Worm (Caenorhabditis elegans) whole organism, L4 larva: ENCODE results near the gene cest-33.

Source experiments
- D1046.2 ChIP-seq: fragments of 200-800 bp; sonication (Bioruptor generic); IDR thresholded peaks from 2 replicates; pipeline ENCODE4 v1.3.6; 2022; ENCODE audit warnings: missing genetic modification characterization, missing compliant biosample characterization
- F49E8.2 ChIP-seq: sonication (generic microtip); optimal IDR thresholded peaks from 2 replicates; lab custom pipeline; 2016; ENCODE audit warnings: missing compliant biosample characterization, mild to moderate bottlenecking, missing genetic modification characterization, borderline replicate concordance
- T20F7.1 ChIP-seq: fragments of 200-800 bp; sonication (Bioruptor generic); optimal IDR thresholded peaks from 2 replicates; lab custom pipeline; 2018; ENCODE audit warnings: mild to moderate bottlenecking, missing genetic modification characterization, missing compliant biosample characterization
- Y48G9A.11 ChIP-seq: fragments of 200-800 bp; sonication (Bioruptor generic); IDR thresholded peaks from 2 replicates; pipeline ENCODE4 v1.3.6; 2022; ENCODE audit warnings: missing genetic modification reagents, missing genetic modification characterization, missing compliant biosample characterization
- ZK337.2 ChIP-seq: fragments of 200-800 bp; sonication (Bioruptor generic); IDR thresholded peaks from 2 replicates; pipeline ENCODE4 v1.3.6; 2022; ENCODE audit warnings: missing genetic modification reagents, missing genetic modification characterization, missing compliant biosample characterization
- ceh-20 ChIP-seq: fragments of 200-800 bp; sonication (Bioruptor generic); IDR thresholded peaks from 2 replicates; pipeline ENCODE4 v1.3.6; 2022; ENCODE audit warnings: missing genetic modification reagents, missing genetic modification characterization, missing compliant biosample characterization
- ceh-32 ChIP-seq: sonication (generic microtip); optimal IDR thresholded peaks from 2 replicates; lab custom pipeline; 2016; ENCODE audit warnings: mild to moderate bottlenecking, missing genetic modification characterization, missing compliant biosample characterization; ENCODE audit not compliant: poor library complexity
- ces-1 ChIP-seq: fragments of 150-350 bp; sonication (generic microtip); optimal IDR thresholded peaks from 4 replicates; lab custom pipeline; 2014; ENCODE audit warnings: missing biosample characterization, missing genetic modification reagents, missing genetic modification characterization
- daf-16 ChIP-seq, 3 experiments: sonication (generic microtip); optimal IDR thresholded peaks; 2 replicates each; lab custom pipeline; 2016 to 2017; ENCODE audit warnings: missing genetic modification characterization in 3 of 3, missing genetic modification reagents in 3 of 3, mild to moderate bottlenecking in 2 of 3, missing compliant biosample characterization in 2 of 3, missing biosample characterization in 1 of 3, moderate library complexity in 1 of 3
- dmd-8 ChIP-seq: fragments of 200-800 bp; sonication (Bioruptor generic); IDR thresholded peaks from 2 replicates; pipeline ENCODE4 v1.3.6; 2022; ENCODE audit warnings: missing genetic modification characterization, missing compliant biosample characterization
- dpl-1 ChIP-seq: fragments of 150-350 bp; optimal IDR thresholded peaks from 2 replicates; lab custom pipeline; 2014; ENCODE audit warnings: missing biosample characterization, missing genetic modification reagents, missing genetic modification characterization
- dve-1 ChIP-seq: sonication (generic microtip); optimal IDR thresholded peaks from 2 replicates; lab custom pipeline; 2017; ENCODE audit warnings: antibody characterized with exemption, mild to moderate bottlenecking, missing genetic modification characterization, missing compliant biosample characterization; ENCODE audit not compliant: insufficient read depth
- egl-27 ChIP-seq: sonication (generic microtip); optimal IDR thresholded peaks from 3 replicates; lab custom pipeline; 2017; ENCODE audit warnings: missing biosample characterization, missing genetic modification reagents, missing genetic modification characterization
- egl-43 ChIP-seq: fragments of 200-800 bp; sonication (Bioruptor generic); IDR thresholded peaks from 2 replicates; pipeline ENCODE4 v1.3.6; 2022; ENCODE audit warnings: missing genetic modification reagents, missing genetic modification characterization, missing compliant biosample characterization
- hif-1 ChIP-seq, 2 experiments: sonication (generic microtip); optimal IDR thresholded peaks; 2 replicates each; lab custom pipeline; 2016 to 2017; ENCODE audit warnings: missing compliant biosample characterization in 2 of 2, missing genetic modification characterization in 2 of 2, missing genetic modification reagents in 2 of 2, missing genotype in 2 of 2, mild to moderate bottlenecking in 1 of 2
- hlh-11 ChIP-seq: fragments of 200-800 bp; sonication (Bioruptor generic); optimal IDR thresholded peaks from 2 replicates; lab custom pipeline; 2018; ENCODE audit warnings: mild to moderate bottlenecking, missing genetic modification characterization, missing compliant biosample characterization
- hlh-30 ChIP-seq: sonication (generic microtip); optimal IDR thresholded peaks from 2 replicates; lab custom pipeline; 2017; ENCODE audit warnings: antibody characterized with exemption, mild to moderate bottlenecking, missing genetic modification characterization, missing compliant biosample characterization; ENCODE audit not compliant: insufficient read depth
- lin-38 ChIP-seq: fragments of 200-800 bp; sonication (Bioruptor generic); IDR thresholded peaks from 2 replicates; pipeline ENCODE4 v1.3.6; 2022; ENCODE audit warnings: missing genetic modification reagents, missing genetic modification characterization, missing compliant biosample characterization
- mdt-29 ChIP-seq: fragments of 200-800 bp; sonication (Bioruptor generic); IDR thresholded peaks from 2 replicates; pipeline ENCODE4 v1.3.6; 2022; ENCODE audit warnings: missing genetic modification reagents, missing genetic modification characterization, missing compliant biosample characterization
- mxl-2 ChIP-seq: fragments of 200-800 bp; sonication (Bioruptor generic); conservative IDR thresholded peaks from 2 replicates; pipeline ENCODE4 v1.3.6; 2022; ENCODE audit warnings: missing genetic modification reagents, missing genetic modification characterization, missing compliant biosample characterization
- mxl-3 ChIP-seq: fragments of 200-800 bp; sonication (Bioruptor generic); optimal IDR thresholded peaks from 2 replicates; lab custom pipeline; 2018; ENCODE audit warnings: mild to moderate bottlenecking, missing genetic modification characterization, missing compliant biosample characterization
- nhr-111 ChIP-seq: fragments of 200-800 bp; sonication (Bioruptor generic); optimal IDR thresholded peaks from 2 replicates; lab custom pipeline; 2018; ENCODE audit warnings: mild to moderate bottlenecking, missing genetic modification characterization, missing compliant biosample characterization
- nhr-28 ChIP-seq: fragments of 150-350 bp; optimal IDR thresholded peaks from 2 replicates; lab custom pipeline; 2014; ENCODE audit warnings: missing biosample characterization, missing genetic modification characterization
- nhr-41 ChIP-seq: fragments of 200-800 bp; sonication (Bioruptor generic); IDR thresholded peaks from 2 replicates; pipeline ENCODE4 v1.3.6; 2022; ENCODE audit warnings: missing genetic modification reagents, missing genetic modification characterization, missing compliant biosample characterization
- nhr-42 ChIP-seq: fragments of 200-800 bp; sonication (Bioruptor generic); IDR thresholded peaks from 2 replicates; pipeline ENCODE4 v1.3.6; 2022; ENCODE audit warnings: missing genetic modification characterization, missing compliant biosample characterization
- nhr-48 ChIP-seq: sonication (generic microtip); optimal IDR thresholded peaks from 2 replicates; lab custom pipeline; 2016; ENCODE audit warnings: mild to moderate bottlenecking, missing genetic modification characterization, missing compliant biosample characterization
- nhr-76 ChIP-seq: fragments of 150-350 bp; optimal IDR thresholded peaks from 2 replicates; lab custom pipeline; 2014; ENCODE audit warnings: missing biosample characterization, missing genetic modification characterization
- php-3 ChIP-seq: fragments of 200-800 bp; sonication (Bioruptor generic); IDR thresholded peaks from 2 replicates; pipeline ENCODE4 v1.3.6; 2022; ENCODE audit warnings: missing genetic modification reagents, missing genetic modification characterization, missing compliant biosample characterization
- rbr-2 ChIP-seq: sonication (generic microtip); optimal IDR thresholded peaks from 2 replicates; lab custom pipeline; 2016; ENCODE audit warnings: missing genotype, missing genetic modification characterization, missing compliant biosample characterization
- sdz-12 ChIP-seq: fragments of 200-800 bp; sonication (Bioruptor generic); optimal IDR thresholded peaks from 2 replicates; lab custom pipeline; 2018; ENCODE audit warnings: mild to moderate bottlenecking, missing genetic modification characterization, missing compliant biosample characterization
- set-16 ChIP-seq: fragments of 200-800 bp; sonication (Bioruptor generic); IDR thresholded peaks from 2 replicates; pipeline ENCODE4 v1.3.6; 2022; ENCODE audit warnings: missing genetic modification reagents, missing genetic modification characterization, missing compliant biosample characterization
- skn-1 ChIP-seq: fragments of 150-350 bp; optimal IDR thresholded peaks from 2 replicates; lab custom pipeline; 2014; ENCODE audit warnings: missing biosample characterization, missing genetic modification characterization
- snpc-4 ChIP-seq: fragments of 150-350 bp; optimal IDR thresholded peaks from 2 replicates; lab custom pipeline; 2014; ENCODE audit warnings: missing biosample characterization, missing genetic modification characterization
- spr-3 ChIP-seq: fragments of 200-800 bp; sonication (Bioruptor generic); optimal IDR thresholded peaks from 2 replicates; lab custom pipeline; 2018; ENCODE audit warnings: mild to moderate bottlenecking, missing genetic modification characterization, missing compliant biosample characterization
- tra-1 ChIP-seq: fragments of 200-800 bp; sonication (Bioruptor generic); IDR thresholded peaks from 2 replicates; pipeline ENCODE4 v1.3.6; 2022; ENCODE audit warnings: missing genetic modification reagents, missing genetic modification characterization, missing compliant biosample characterization
- unc-39 ChIP-seq: sonication (generic microtip); optimal IDR thresholded peaks from 2 replicates; lab custom pipeline; 2017; ENCODE audit warnings: missing biosample characterization, missing genetic modification characterization
- unc-62 ChIP-seq, 3 experiments: fragments of 150-350 bp in 1 of 3; sonication (generic microtip); optimal IDR thresholded peaks in 2 of 3; peaks in 1 of 3; 1 replicate in 1 of 3; 2 replicates in 2 of 3; lab custom pipeline; 2014 to 2017; ENCODE audit warnings: missing biosample characterization in 3 of 3, missing genetic modification characterization in 3 of 3, missing genetic modification reagents in 3 of 3, missing genotype in 1 of 3
- ztf-11 ChIP-seq: fragments of 150-350 bp; optimal IDR thresholded peaks from 2 replicates; lab custom pipeline; 2014; ENCODE audit warnings: missing biosample characterization, missing genetic modification characterization
- ztf-7 ChIP-seq: fragments of 150-350 bp; optimal IDR thresholded peaks from 2 replicates; lab custom pipeline; 2014; ENCODE audit warnings: missing biosample characterization, missing genetic modification characterization

cest-33 gene

DNA sequence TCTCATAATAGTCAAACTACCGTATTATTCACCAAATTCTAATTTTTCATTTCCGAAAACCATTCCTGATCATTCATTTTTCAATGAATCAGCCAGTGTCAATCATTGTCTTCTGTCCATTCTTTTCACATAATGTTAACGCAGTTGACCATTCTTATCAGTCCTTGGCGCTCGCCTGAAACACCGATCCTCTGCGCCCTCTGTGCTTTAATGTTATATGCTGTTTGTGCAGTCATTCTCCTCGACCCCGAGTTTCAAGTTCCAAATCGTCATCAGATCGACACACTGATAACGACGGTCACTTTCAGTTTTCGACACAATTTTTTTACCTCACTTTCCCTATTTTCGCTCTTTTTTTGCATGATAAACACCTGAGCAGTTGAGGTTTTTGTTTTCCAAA is 18.6 kb downstream of the cest-33 start (continued):
- no peak for TF ChIP-seq egl-27
- TF ChIP-seq, all 104 proteins: peak for 13

DNA sequence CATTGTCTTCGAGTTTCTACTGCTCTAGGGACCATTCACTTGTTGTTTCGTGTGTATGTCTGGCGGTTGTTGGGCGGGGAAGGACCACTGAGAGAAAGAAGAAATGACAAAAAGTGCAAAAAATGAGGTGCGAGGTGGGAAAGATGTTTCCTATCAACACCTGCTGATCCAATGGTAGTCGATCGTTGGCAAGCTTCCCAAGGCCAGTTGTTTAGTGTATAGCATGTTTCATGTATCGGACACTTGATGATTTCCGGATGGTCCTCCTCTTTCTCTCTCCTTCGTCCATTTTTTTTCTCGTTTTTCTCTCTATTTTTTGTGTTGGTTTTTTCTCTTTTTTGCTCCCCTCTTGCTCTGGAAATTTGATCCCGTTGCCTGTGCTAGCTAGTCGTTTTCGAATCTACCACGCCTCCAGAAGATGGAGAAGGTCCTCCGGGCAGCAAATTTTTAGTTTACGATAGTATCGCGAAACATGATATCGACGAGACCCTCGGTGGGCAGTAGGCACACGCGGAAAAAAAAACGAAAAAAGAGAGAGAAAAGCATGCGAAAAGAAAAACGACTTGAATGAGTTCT is 19.3 kb downstream of the cest-33 start:
- TF ChIP-seq hlh-11 (tag; lab: Kevin White, UChicago): peak; percentile 56
- TF ChIP-seq ZK337.2 (GFP tag; lab: Robert Waterston, UW): no peak

DNA sequence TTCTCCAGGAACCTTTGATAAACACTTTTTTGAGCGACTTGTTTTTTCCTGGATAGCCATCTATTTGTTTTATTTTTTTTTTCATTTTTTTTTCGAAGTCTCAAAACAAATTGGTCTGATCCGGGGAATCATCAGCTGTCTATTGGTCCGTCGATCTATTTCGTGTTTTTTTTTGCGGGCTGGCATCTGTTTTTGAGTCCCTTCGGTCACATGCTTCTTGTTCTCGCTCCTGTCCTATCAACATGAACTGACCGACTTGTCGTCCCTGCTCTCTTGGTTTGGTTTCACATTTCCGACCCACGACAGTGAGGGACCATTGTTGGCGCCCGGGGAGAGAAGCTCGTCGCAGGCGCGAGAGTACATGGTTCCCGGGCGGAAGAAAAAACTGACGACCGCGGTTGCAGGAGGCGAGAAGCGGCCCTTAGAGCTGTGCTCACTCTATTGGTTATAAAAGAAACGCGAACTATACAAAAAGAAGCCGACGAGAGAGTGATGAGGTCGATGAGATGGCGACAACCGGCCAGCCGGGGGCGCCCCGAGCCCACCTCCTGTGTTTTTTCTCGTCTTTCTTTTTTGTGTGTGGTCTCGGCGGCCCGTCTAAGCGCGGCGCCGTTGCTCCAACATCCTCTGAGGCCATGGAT is 20.8 kb downstream of the cest-33 start:
- TF ChIP-seq snpc-4: no peak
- TF ChIP-seq ceh-32 (tag; lab: Kevin White, UChicago): no peak
- peak; percentile 84 for TF ChIP-seq set-16
- peak; percentile 18 for TF ChIP-seq hlh-30 (tag; lab: Kevin White, UChicago)
- no peak for TF ChIP-seq mxl-3 (GFP tag; lab: Kevin White, UChicago)
- no peak for TF ChIP-seq skn-1 (tag; lab: Kevin White, UChicago)
- no peak for TF ChIP-seq mdt-29 (GFP tag; lab: Robert Waterston, UW)
- no peak for TF ChIP-seq nhr-41 (GFP tag; lab: Robert Waterston, UW)
- TF ChIP-seq T20F7.1 (GFP tag; lab: Kevin White, UChicago): no peak
- no peak for TF ChIP-seq rbr-2 (tag; lab: Kevin White, UChicago)
- no peak for TF ChIP-seq sdz-12 (GFP tag; lab: Kevin White, UChicago)
- TF ChIP-seq spr-3: no peak
- TF ChIP-seq unc-39: no peak
- no peak for TF ChIP-seq nhr-42 (GFP tag; lab: Robert Waterston, UW)
- TF ChIP-seq nhr-48: no peak
- TF ChIP-seq ztf-11 (tag; lab: Kevin White, UChicago): no peak
- peak; percentile 26; the same call in 1 of the 2 replicates for TF ChIP-seq tra-1 (GFP tag; lab: Robert Waterston, UW)
- TF ChIP-seq F49E8.2 (tag; lab: Kevin White, UChicago): no peak
- TF ChIP-seq mxl-2 (GFP tag; lab: Robert Waterston, UW): no peak
- no peak for TF ChIP-seq unc-62 (GFP tag; optimal IDR thresholded peaks at IDR 0.05 in 1 of 2; lab: Kevin White, UChicago)
- TF ChIP-seq unc-62 (tag; optimal IDR thresholded peaks at IDR 0.05; lab: Kevin White, UChicago): no peak
- no peak for TF ChIP-seq lin-38 (GFP tag; lab: Robert Waterston, UW)
- TF ChIP-seq ces-1 (GFP tag; lab: Kevin White, UChicago): no peak
- TF ChIP-seq hif-1 (tag; optimal IDR thresholded peaks at IDR 0.05; lab: Kevin White, UChicago): no peak
- TF ChIP-seq dve-1 (tag; lab: Kevin White, UChicago): no peak
- TF ChIP-seq ztf-7 (tag; lab: Kevin White, UChicago): no peak
- peak; percentile 45; the same call in 1 of the 2 replicates for TF ChIP-seq ceh-20 (GFP tag; lab: Robert Waterston, UW)
- TF ChIP-seq dpl-1 (GFP tag; lab: Kevin White, UChicago): no peak
- TF ChIP-seq D1046.2 (GFP tag; lab: Robert Waterston, UW): no peak
- TF ChIP-seq egl-43 (GFP tag; lab: Robert Waterston, UW): no peak
- 0 out of 2 replicates have a peak, but pooled peaks have one; percentile 24 for TF ChIP-seq Y48G9A.11 (GFP tag; lab: Robert Waterston, UW)
- no peak for TF ChIP-seq nhr-28 (tag; lab: Kevin White, UChicago)
- peak in 1 of 2 experiments; percentile 86 for TF ChIP-seq daf-16 (GFP tag; optimal IDR thresholded peaks at IDR 0.05; lab: Kevin White, UChicago)
- TF ChIP-seq daf-16 (tag; optimal IDR thresholded peaks at IDR 0.05; lab: Kevin White, UChicago): no peak
- 0 out of 2 replicates have a peak, but pooled peaks have one; percentile 39 for TF ChIP-seq dmd-8 (GFP tag; lab: Robert Waterston, UW)
- peak; percentile 28 for TF ChIP-seq hlh-11 (tag; lab: Kevin White, UChicago)
- TF ChIP-seq nhr-76 (tag; lab: Kevin White, UChicago): no peak
- no peak for TF ChIP-seq nhr-111
- TF ChIP-seq php-3 (GFP tag; lab: Robert Waterston, UW): no peak
